Worm (Caenorhabditis elegans) whole organism, mixed stage, embryonic: ENCODE measurements around the gene lec-10.

Source experiments
- elt-3 ChIP-seq: fragments of 150-350 bp; optimal IDR thresholded peaks from 2 replicates; lab custom pipeline; 2014; ENCODE audit warnings: missing biosample characterization, missing genetic modification characterization
- lsy-2 ChIP-seq: fragments of 150-350 bp; optimal IDR thresholded peaks from 2 replicates; lab custom pipeline; 2014; ENCODE audit warnings: missing biosample characterization, missing genetic modification characterization
- mep-1 ChIP-seq: fragments of 150-350 bp; optimal IDR thresholded peaks from 2 replicates; lab custom pipeline; 2017; ENCODE audit warnings: missing biosample characterization, missing genetic modification reagents, missing genetic modification characterization, inconsistent platforms
- nhr-2 ChIP-seq: fragments of 150-350 bp; optimal IDR thresholded peaks from 2 replicates; lab custom pipeline; 2014; ENCODE audit warnings: missing biosample characterization, missing genetic modification characterization
- nhr-76 ChIP-seq: sonication (generic microtip); optimal IDR thresholded peaks from 2 replicates; lab custom pipeline; 2017; ENCODE audit warnings: missing biosample characterization, missing genetic modification characterization

ce11 chrV:6520385-6521080 lies 31.6 kb upstream of the lec-10 start, which contains the start of the genes F46E10.2 and F46E10.18:
- no peak for TF ChIP-seq elt-3 (tag; lab: Kevin White, UChicago)
- no peak for TF ChIP-seq lsy-2
- no peak for TF ChIP-seq nhr-2
- no peak for TF ChIP-seq nhr-76 (tag; lab: Kevin White, UChicago)
- no peak for TF ChIP-seq mep-1
